Fruit fly (Drosophila melanogaster): ENCODE measurements around the gene CG34164.

Gene CG34164

dm6 chr2L:12096396-12096813 lies 40.3 kb downstream of the CG34164 start, which contains the start of the genes CG6712 and Mt2 (continued):
- TF ChIP-seq CG1603 (tag; optimal IDR thresholded peaks at IDR 0.05) (peak; percentile 26), fd3F (GFP tag; optimal IDR thresholded peaks at IDR 0.05) (no peak), CG16813 (GFP tag; IDR thresholded peaks at IDR 0.05; ENCODE audit: partially characterized antibody) (no peak), gsb-n (tag; optimal IDR thresholded peaks at IDR 0.05) (peak; percentile 37), az2 (GFP tag; optimal IDR thresholded peaks at IDR 0.05) (no peak), CG2875 (GFP tag; optimal IDR thresholded peaks at IDR 0.05) (no peak), danr (GFP tag; IDR thresholded peaks at IDR 0.05) (no peak), pho (GFP tag; optimal IDR thresholded peaks at IDR 0.05) (no peak), CG14050 (GFP tag; IDR thresholded peaks at IDR 0.05) (no peak), CG12104 (GFP tag; optimal IDR thresholded peaks at IDR 0.05) (no peak), CG3407 (GFP tag; optimal IDR thresholded peaks at IDR 0.05) (no peak), CG17829 (tag; optimal IDR thresholded peaks at IDR 0.05) (no peak), Max (GFP tag; optimal IDR thresholded peaks at IDR 0.05) (peak; percentile 93), CG7839 (tag; optimal IDR thresholded peaks at IDR 0.05) (no peak), NfI (GFP tag; optimal IDR thresholded peaks at IDR 0.05) (peak; percentile 17), jing (GFP tag; optimal IDR thresholded peaks at IDR 0.05) (no peak), Hand (GFP tag; optimal IDR thresholded peaks at IDR 0.05) (no peak), sima (GFP tag; optimal IDR thresholded peaks at IDR 0.05) (no peak), Sox102F (GFP tag; optimal IDR thresholded peaks at IDR 0.05) (no peak), YL-1 (GFP tag; optimal IDR thresholded peaks at IDR 0.05) (peak; percentile 83), fd102C (GFP tag; optimal IDR thresholded peaks at IDR 0.05) (no peak), Poxn (GFP tag; IDR thresholded peaks at IDR 0.05) (no peak), ken (GFP tag; IDR thresholded peaks at IDR 0.05) (no peak), Rx (GFP tag; IDR thresholded peaks at IDR 0.05) (no peak), Xrp1 (GFP tag; IDR thresholded peaks at IDR 0.05) (no peak), sug (tag; optimal IDR thresholded peaks at IDR 0.05) (peak; percentile 25), gro (GFP tag; optimal IDR thresholded peaks at IDR 0.05) (peak; percentile 13), CG6813 (GFP tag; optimal IDR thresholded peaks at IDR 0.05) (no peak), HHEX (GFP tag; optimal IDR thresholded peaks at IDR 0.05) (no peak), CG11247 (GFP tag; IDR thresholded peaks at IDR 0.05) (peak; percentile 39; the same call in 1 of the 2 replicates), CG10274 (GFP tag; optimal IDR thresholded peaks at IDR 0.05) (no peak), Usf (GFP tag; optimal IDR thresholded peaks at IDR 0.05) (no peak), ranshi (GFP tag; IDR thresholded peaks at IDR 0.05) (no peak), Hr51 (GFP tag; optimal IDR thresholded peaks at IDR 0.05) (no peak), CG14860 (GFP tag; IDR thresholded peaks at IDR 0.05; ENCODE audit: partially characterized antibody) (no peak), Doc2 (GFP tag; IDR thresholded peaks at IDR 0.05) (no peak), Med (GFP tag) (peak; percentile 83), Optix (GFP tag; IDR thresholded peaks at IDR 0.05) (no peak), Six4 (GFP tag; optimal IDR thresholded peaks at IDR 0.05) (no peak), BEAF-32 (GFP tag; optimal IDR thresholded peaks at IDR 0.05) (peak; percentile 24), Hey (tag; optimal IDR thresholded peaks at IDR 0.05) (no peak), CG9609 (GFP tag; optimal IDR thresholded peaks at IDR 0.05) (no peak), GATAe (GFP tag; conservative IDR thresholded peaks at IDR 0.05) (no peak), CG34224 (GFP tag; IDR thresholded peaks at IDR 0.05; ENCODE audit: partially characterized antibody) (no peak), tgo (GFP tag; IDR thresholded peaks at IDR 0.05) (no peak), chn (GFP tag; optimal IDR thresholded peaks at IDR 0.05) (no peak), zf30C (GFP tag; optimal IDR thresholded peaks at IDR 0.05) (no peak), HmgD (GFP tag; optimal IDR thresholded peaks at IDR 0.05) (no peak), CG4328 (GFP tag; optimal IDR thresholded peaks at IDR 0.05) (no peak), CG13296 (GFP tag; optimal IDR thresholded peaks at IDR 0.05) (no peak), E2f2 (GFP tag; IDR thresholded peaks at IDR 0.05) (peak; percentile 45)
